Worm (Caenorhabditis elegans) whole organism, midembryonic: ENCODE results near the gene ZC262.4.
"Not testable (repeated sequence)": the region's sequence is repeated elsewhere in the genome, so short reads cannot be mapped to it uniquely, and the experiment has no call there.

Experiments used
- T22C8.4 ChIP-seq: fragments of 200-800 bp; sonication (Bioruptor generic); IDR thresholded peaks from 2 replicates; pipeline ENCODE4 v1.3.6; 2022; ENCODE audit warnings: missing genetic modification characterization, missing compliant biosample characterization
- cog-1 ChIP-seq: sonication (generic microtip); optimal IDR thresholded peaks from 2 replicates; lab custom pipeline; 2016; ENCODE audit warnings: missing genetic modification characterization, missing compliant biosample characterization
- flt-1 ChIP-seq: fragments of 200-800 bp; sonication (Bioruptor generic); IDR thresholded peaks from 2 replicates; pipeline ENCODE4 v1.3.6; 2022; ENCODE audit warnings: missing genetic modification characterization, missing compliant biosample characterization
- klf-2 ChIP-seq: fragments of 200-800 bp; sonication (Bioruptor generic); conservative IDR thresholded peaks from 2 replicates; pipeline ENCODE4 v1.3.6; 2022; ENCODE audit warnings: missing genetic modification reagents, missing genetic modification characterization, missing compliant biosample characterization
- med-1 ChIP-seq: sonication (generic microtip); optimal IDR thresholded peaks from 2 replicates; lab custom pipeline; 2017; ENCODE audit warnings: missing genetic modification characterization, mild to moderate bottlenecking, missing compliant biosample characterization, antibody characterized with exemption, missing genetic modification reagents; ENCODE audit not compliant: insufficient read depth
- ref-1 ChIP-seq: fragments of 200-800 bp; sonication (Bioruptor generic); conservative IDR thresholded peaks from 2 replicates; pipeline ENCODE4 v1.3.6; 2022; ENCODE audit warnings: missing genetic modification reagents, missing genetic modification characterization, missing compliant biosample characterization
- tab-1 ChIP-seq: fragments of 200-800 bp; sonication (Bioruptor generic); IDR thresholded peaks from 2 replicates; pipeline ENCODE4 v1.3.6; 2022; ENCODE audit warnings: missing genetic modification characterization, missing compliant biosample characterization
- ztf-23 ChIP-seq: fragments of 200-800 bp; sonication (Bioruptor generic); IDR thresholded peaks from 2 replicates; pipeline ENCODE4 v1.3.6; 2022; ENCODE audit warnings: missing genetic modification reagents, missing genetic modification characterization, missing compliant biosample characterization
- ztf-29 ChIP-seq: fragments of 200-800 bp; sonication (Bioruptor generic); IDR thresholded peaks from 2 replicates; pipeline ENCODE4 v1.3.6; 2022; ENCODE audit warnings: missing genetic modification reagents, missing genetic modification characterization, missing compliant biosample characterization

Gene ZC262.4

DNA sequence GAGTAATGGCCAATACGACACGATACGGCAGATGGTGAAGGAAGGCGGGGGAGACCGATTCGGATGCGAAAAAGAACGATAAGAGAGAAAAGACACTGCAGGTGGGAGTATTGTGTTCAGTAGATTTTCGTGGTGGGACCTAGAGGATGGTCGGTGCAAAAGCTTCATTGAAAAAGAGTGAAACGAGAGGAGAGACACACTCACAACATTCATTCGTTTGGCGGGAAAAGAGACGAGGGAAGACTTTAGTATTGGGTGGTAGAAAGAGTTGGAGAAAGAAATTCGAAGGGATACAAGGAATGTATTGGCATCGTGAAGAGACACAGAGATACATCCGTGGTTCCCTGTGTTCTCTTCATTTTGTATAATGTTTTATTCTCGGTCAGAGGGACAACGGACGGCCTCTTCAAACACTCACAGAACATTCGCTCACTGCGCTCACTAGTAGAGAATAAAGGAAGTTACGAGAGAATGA is 22.1 kb upstream of the ZC262.4 start:
- TF ChIP-seq ztf-23 (GFP tag; lab: Robert Waterston, UW), result no peak
- peak; percentile 68 for TF ChIP-seq flt-1 (GFP tag; lab: Robert Waterston, UW)
- TF ChIP-seq ztf-29 (GFP tag; lab: Robert Waterston, UW), result peak; percentile 27; the same call in 1 of the 2 replicates
- no peak for TF ChIP-seq ref-1 (GFP tag; lab: Robert Waterston, UW)
- TF ChIP-seq med-1 (GFP tag; lab: Kevin White, UChicago), result no peak
- no peak for TF ChIP-seq T22C8.4
- TF ChIP-seq tab-1, result no peak
- peak; percentile 67 for TF ChIP-seq cog-1
- no peak for TF ChIP-seq klf-2

ce11 chrIII:8355462-8355815 is 21.1 kb upstream of the ZC262.4 start:
- no peak for TF ChIP-seq tab-1
- TF ChIP-seq klf-2, result no peak
- no peak for TF ChIP-seq ref-1 (GFP tag; lab: Robert Waterston, UW)
- no peak for TF ChIP-seq flt-1 (GFP tag; lab: Robert Waterston, UW)

- no peak for TF ChIP-seq T22C8.4
- no peak for TF ChIP-seq cog-1
- no peak for TF ChIP-seq flt-1 (GFP tag; lab: Robert Waterston, UW)
- TF ChIP-seq ref-1 (GFP tag; lab: Robert Waterston, UW), result no peak
- no peak for TF ChIP-seq tab-1
- no peak for TF ChIP-seq ztf-29 (GFP tag; lab: Robert Waterston, UW)
- no peak for TF ChIP-seq klf-2
- TF ChIP-seq med-1 (GFP tag; lab: Kevin White, UChicago), result no peak
- no peak for TF ChIP-seq ztf-23 (GFP tag; lab: Robert Waterston, UW)
Observed at ce11 chrIII:8354644-8355461, 20.5 kb upstream of the ZC262.4 start, which contains the start of gene unc-116. Gene unc-116 (minus strand): TSS chrIII:8355174.

DNA sequence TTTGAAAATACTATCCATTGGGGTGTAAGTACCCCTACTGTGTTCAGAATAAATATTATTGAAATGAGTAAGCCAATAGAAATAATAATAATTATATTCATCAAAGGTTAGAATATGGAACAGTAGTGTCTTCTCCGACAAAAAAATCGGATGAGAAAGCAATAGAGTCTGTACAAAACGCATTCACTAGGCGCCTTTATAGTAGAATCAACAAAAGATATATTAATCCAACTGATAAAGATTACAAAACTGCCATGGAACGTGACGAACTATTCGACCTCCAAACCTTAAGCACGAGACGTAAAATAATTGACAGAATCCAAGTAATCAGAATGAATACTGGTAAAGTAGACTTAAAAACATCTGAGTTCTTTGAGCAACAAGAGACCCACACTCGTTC is 13.5 kb upstream of the ZC262.4 start, which contains the start of gene clc-29:
Gene clc-29 (minus strand): TSS at position 101 of the 400 bp plus-strand sequence.
- not testable (repeated sequence) for TF ChIP-seq ztf-29 (GFP tag; lab: Robert Waterston, UW); flt-1 (GFP tag; lab: Robert Waterston, UW); T22C8.4

DNA sequence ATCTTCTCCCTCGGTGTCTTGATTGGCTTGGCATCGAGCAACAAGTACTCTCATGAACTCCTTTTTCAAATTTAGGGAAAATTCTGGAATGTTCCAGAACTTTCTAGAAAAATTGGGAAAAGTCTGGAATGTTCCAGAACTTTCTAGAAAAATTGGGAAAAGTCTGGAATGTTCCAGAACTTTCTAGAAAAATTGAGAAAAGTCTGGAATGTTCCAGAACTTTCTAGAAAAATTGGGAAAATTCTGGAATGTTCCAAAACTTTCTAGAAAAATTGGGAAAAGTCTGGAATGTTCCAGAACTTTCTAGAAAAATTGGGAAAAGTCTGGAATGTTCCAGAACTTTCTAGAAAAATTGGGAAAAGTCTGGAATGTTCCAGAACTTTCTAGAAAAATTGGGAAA is 10.0 kb upstream of the ZC262.4 start, which contains the start of gene ZC262.7:
Gene ZC262.7 (minus strand): TSS at position 54 of the 400 bp plus-strand sequence.
- TF ChIP-seq T22C8.4; ref-1 (GFP tag; lab: Robert Waterston, UW); ztf-23 (GFP tag; lab: Robert Waterston, UW): not testable (repeated sequence)

- not testable (repeated sequence) for TF ChIP-seq ztf-23 (GFP tag; lab: Robert Waterston, UW); T22C8.4; flt-1 (GFP tag; lab: Robert Waterston, UW)
Observed at ce11 chrIII:8339372-8339771, 5.0 kb upstream of the ZC262.4 start, which contains the start of gene clc-28. Gene clc-28 (minus strand): TSS chrIII:8339472.

DNA sequence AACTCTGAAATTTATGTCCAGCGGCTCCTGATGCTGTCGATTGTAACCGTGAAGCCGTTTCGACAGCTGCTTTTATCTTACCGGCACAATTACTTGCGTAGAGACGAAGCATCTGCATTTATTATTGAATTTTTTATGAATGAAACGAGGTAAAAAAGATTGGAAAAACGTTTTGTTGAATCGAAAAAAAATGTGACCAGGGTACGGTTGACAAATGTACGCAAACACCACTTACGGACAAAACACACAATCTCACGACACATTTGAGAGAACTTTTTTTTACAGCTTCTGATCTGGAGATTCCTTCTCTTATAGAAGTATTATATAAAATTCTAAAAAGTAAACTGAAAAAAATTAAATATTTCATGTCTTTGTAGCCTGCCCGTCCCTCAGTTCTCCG is 2.6 kb downstream of the ZC262.4 start, which contains the start of the genes mrps-18A and ZC262.2:
Gene mrps-18A (minus strand): TSS at position 141 of the 400 bp plus-strand sequence.
Gene ZC262.2 (plus strand): TSS at position 284 of the 400 bp plus-strand sequence.
- TF ChIP-seq ref-1 (GFP tag; lab: Robert Waterston, UW) (no peak), tab-1 (no peak), ztf-29 (GFP tag; lab: Robert Waterston, UW) (no peak), T22C8.4 (no peak), med-1 (GFP tag; lab: Kevin White, UChicago) (no peak), ztf-23 (GFP tag; lab: Robert Waterston, UW) (no peak), flt-1 (GFP tag; lab: Robert Waterston, UW) (no peak), cog-1 (no peak), klf-2 (no peak)

- TF ChIP-seq ztf-29 (GFP tag; lab: Robert Waterston, UW), result no peak
- TF ChIP-seq med-1 (GFP tag; lab: Kevin White, UChicago), result no peak
- TF ChIP-seq T22C8.4, result no peak
- TF ChIP-seq ztf-23 (GFP tag; lab: Robert Waterston, UW), result no peak
- no peak for TF ChIP-seq ref-1 (GFP tag; lab: Robert Waterston, UW)
- no peak for TF ChIP-seq tab-1
- TF ChIP-seq klf-2, result no peak
- no peak for TF ChIP-seq cog-1
- TF ChIP-seq flt-1 (GFP tag; lab: Robert Waterston, UW), result no peak
Observed at ce11 chrIII:8331211-8331610, 3.1 kb downstream of the ZC262.4 start, which contains the start of gene iglr-2. Gene iglr-2 (minus strand): TSS chrIII:8331311.

ce11 chrIII:8325574-8326513 is 8.5 kb downstream of the ZC262.4 start, which contains the start of gene ZC262.13:
Gene ZC262.13 (plus strand): TSS chrIII:8326214.
- TF ChIP-seq ztf-29 (GFP tag; lab: Robert Waterston, UW) (no peak), klf-2 (no peak), tab-1 (no peak), med-1 (GFP tag; lab: Kevin White, UChicago) (no peak), ref-1 (GFP tag; lab: Robert Waterston, UW) (no peak)
